Fruit fly (Drosophila melanogaster) whole organism, embryonic: Measurements from ENCODE around the gene CG15641.

Source experiments
- br ChIP-seq: fragments of >200 bp; optimal IDR thresholded peaks from 2 replicates; lab custom pipeline; 2017
- psq ChIP-seq: fragments of 200-800 bp; sonication (Bioruptor generic); optimal IDR thresholded peaks from 2 replicates; lab custom pipeline; 2017; ENCODE audit warnings: missing biosample characterization, missing genetic modification characterization

DNA sequence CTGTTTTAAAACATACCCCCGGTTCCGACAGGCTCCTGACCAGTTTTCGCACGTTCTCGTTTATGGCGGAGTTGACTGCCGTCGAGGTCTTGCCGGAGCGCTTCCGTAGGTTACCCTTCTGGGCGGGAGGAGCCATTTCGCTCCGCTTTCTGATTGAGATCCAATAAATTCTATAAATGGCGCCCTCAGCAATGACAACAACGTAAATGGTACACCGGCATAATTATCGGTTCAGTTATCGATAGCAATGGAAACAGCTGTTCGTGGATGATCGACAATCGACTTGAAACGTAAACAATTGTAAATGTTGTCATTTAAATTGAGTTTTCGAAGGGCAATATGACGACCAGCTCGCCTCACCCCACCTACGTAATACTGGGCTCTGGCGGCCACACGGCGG, 4.2 kb downstream of the CG15641 start, which contains the start of the genes Grip128 and Alg14:
- no peak for TF ChIP-seq br (lab: Kevin White, UChicago)
- no peak for TF ChIP-seq psq
